Fruit fly (Drosophila melanogaster) Kc167 (cell line): ENCODE results near the gene Sp1.

Experiments
- Sin3A ChIP-seq: fragments of >200 bp; optimal IDR thresholded peaks from 2 replicates; lab custom pipeline; 2018; ENCODE audit warnings: missing external identifiers
- psq ChIP-seq: fragments of >200 bp; optimal IDR thresholded peaks from 2 replicates; lab custom pipeline; 2017; ENCODE audit warnings: missing external identifiers
- ttk ChIP-seq: sonication (Bioruptor generic); optimal IDR thresholded peaks from 2 replicates; lab custom pipeline; 2017; ENCODE audit warnings: missing external identifiers

DNA sequence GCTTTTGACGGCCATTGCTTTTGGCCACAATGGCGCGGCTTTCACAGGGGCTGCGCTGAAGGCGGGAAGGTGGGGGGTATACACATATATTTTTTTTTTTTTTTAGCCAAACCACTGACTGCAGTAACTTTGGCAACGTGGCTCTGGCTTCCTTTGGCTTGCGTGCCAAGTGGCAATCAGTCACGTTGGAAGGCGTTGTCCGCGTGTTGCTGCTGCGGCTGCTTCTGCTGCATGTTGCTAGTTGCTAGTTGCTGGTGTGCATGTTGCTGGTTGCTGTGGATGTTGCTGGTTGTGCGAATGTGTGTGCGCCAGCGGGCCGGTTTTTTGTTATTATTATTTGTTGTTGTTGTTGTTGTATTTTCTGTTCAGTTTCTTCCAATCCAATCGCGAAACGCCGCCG is 41.6 kb downstream of the Sp1 start:
- TF ChIP-seq Sin3A (lab: Kevin White, UChicago) (no peak), ttk (lab: Kevin White, UChicago) (no peak), psq (no peak)
